Worm (Caenorhabditis elegans): ENCODE data around the gene srw-31.
"Not testable (repeated sequence)": the region's sequence is repeated elsewhere in the genome, so short reads cannot be mapped to it uniquely, and the experiment has no call there.

The srw-31 gene

ce11 chrV:17506289-17506688 lies at the start of gene srw-31:
srw-31 (plus strand) TSS chrV:17506589.
- TF ChIP-seq nhr-28 (tag; optimal IDR thresholded peaks at IDR 0.05) (no peak), ztf-11 (tag; optimal IDR thresholded peaks at IDR 0.05) (no peak), unc-120 (tag; optimal IDR thresholded peaks at IDR 0.05; ENCODE audit: poor library complexity, severe bottlenecking) (no peak), ceh-39 (tag; optimal IDR thresholded peaks at IDR 0.05) (no peak), unc-62 (GFP tag; optimal IDR thresholded peaks at IDR 0.05) (no peak), mep-1 (tag; optimal IDR thresholded peaks at IDR 0.05) (no peak), drap-1 (GFP tag; optimal IDR thresholded peaks at IDR 0.05) (no peak), ham-2 (GFP tag; optimal IDR thresholded peaks at IDR 0.05) (no peak)

- TF ChIP-seq blmp-1 (tag; optimal IDR thresholded peaks at IDR 0.05) (no peak), M03D4.4 (tag; optimal IDR thresholded peaks at IDR 0.05) (no peak), ceh-43 (GFP tag; optimal IDR thresholded peaks at IDR 0.05) (no peak), unc-62 (GFP tag; optimal IDR thresholded peaks at IDR 0.05) (no peak)
These were observed 48.3 kb upstream of the srw-31 start, which contains the start of gene str-200 for ce11 chrV:17458069-17458468. str-200 (minus strand) TSS chrV:17458169.

- TF ChIP-seq bed-3 (GFP tag; optimal IDR thresholded peaks at IDR 0.05) (no peak), unc-120 (tag; optimal IDR thresholded peaks at IDR 0.05; ENCODE audit: poor library complexity, severe bottlenecking) (no peak), flh-1 (GFP tag; optimal IDR thresholded peaks at IDR 0.05) (no peak), ceh-39 (tag; optimal IDR thresholded peaks at IDR 0.05) (no peak), ztf-11 (tag; optimal IDR thresholded peaks at IDR 0.05) (no peak), nhr-28 (tag; optimal IDR thresholded peaks at IDR 0.05) (no peak), unc-39 (tag; optimal IDR thresholded peaks at IDR 0.05) (no peak), ceh-43 (GFP tag; optimal IDR thresholded peaks at IDR 0.05) (no peak)
These were observed 46.3 kb upstream of the srw-31 start, which contains the start of gene srz-48 for ce11 chrV:17460061-17460460. srz-48 (minus strand) TSS chrV:17460161.

- not testable (repeated sequence) for TF ChIP-seq ces-1 (GFP tag; optimal IDR thresholded peaks at IDR 0.05); ceh-39 (tag; optimal IDR thresholded peaks at IDR 0.05); ceh-43 (GFP tag; optimal IDR thresholded peaks at IDR 0.05)
These were observed 42.1 kb upstream of the srw-31 start, which contains the start of gene F20E11.7 for ce11 chrV:17464278-17464677. F20E11.7 (plus strand) TSS chrV:17464578.

DNA sequence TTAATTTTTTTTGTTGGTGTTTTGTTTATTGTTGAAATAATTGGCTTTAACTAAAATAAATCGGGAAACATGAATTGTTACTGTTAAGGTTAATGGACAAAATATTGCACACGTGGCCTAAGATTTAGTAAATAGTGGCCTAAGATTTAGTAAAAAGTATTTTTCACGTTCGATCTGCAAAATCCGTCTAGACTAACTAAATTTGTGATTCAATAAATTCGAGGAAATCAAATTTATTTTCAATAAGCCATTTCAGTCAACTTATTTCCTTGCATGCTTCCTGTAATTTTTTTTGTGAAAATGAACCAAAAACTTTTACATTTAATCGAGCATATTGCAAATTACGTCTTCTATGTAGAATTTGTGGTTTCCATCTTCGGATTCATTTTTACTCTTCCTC lies 39.6 kb upstream of the srw-31 start, which contains the start of gene srw-72:
Gene srw-72, plus strand, starts transcription at position 301 of the 400 bp plus-strand sequence.
- TF ChIP-seq unc-62 (GFP tag; optimal IDR thresholded peaks at IDR 0.05): no peak
- no peak for TF ChIP-seq tbx-8 (GFP tag; optimal IDR thresholded peaks at IDR 0.05)
- no peak for TF ChIP-seq sptf-1 (tag; optimal IDR thresholded peaks at IDR 0.05)
- TF ChIP-seq cnd-1 (tag; optimal IDR thresholded peaks at IDR 0.05): no peak
- no peak for TF ChIP-seq bed-3 (GFP tag; optimal IDR thresholded peaks at IDR 0.05)
- no peak for TF ChIP-seq zip-8 (tag; optimal IDR thresholded peaks at IDR 0.05)
- TF ChIP-seq sem-2 (GFP tag; optimal IDR thresholded peaks at IDR 0.05): no peak
- TF ChIP-seq unc-120 (tag; optimal IDR thresholded peaks at IDR 0.05; ENCODE audit: poor library complexity, severe bottlenecking): no peak
- no peak for TF ChIP-seq blmp-1 (tag; optimal IDR thresholded peaks at IDR 0.05)
- no peak for TF ChIP-seq ceh-83 (GFP tag; optimal IDR thresholded peaks at IDR 0.05)
- no peak for TF ChIP-seq nhr-2 (tag; optimal IDR thresholded peaks at IDR 0.05)
- TF ChIP-seq nhr-12 (tag; optimal IDR thresholded peaks at IDR 0.05): no peak
- no peak for TF ChIP-seq hlh-1 (tag; optimal IDR thresholded peaks at IDR 0.05)
- TF ChIP-seq mab-5 (tag; optimal IDR thresholded peaks at IDR 0.05): no peak
- no peak for TF ChIP-seq ces-1 (GFP tag; optimal IDR thresholded peaks at IDR 0.05)
- no peak for TF ChIP-seq lsy-2 (tag; optimal IDR thresholded peaks at IDR 0.05)
- no peak for TF ChIP-seq nhr-237 (tag; optimal IDR thresholded peaks at IDR 0.05)

DNA sequence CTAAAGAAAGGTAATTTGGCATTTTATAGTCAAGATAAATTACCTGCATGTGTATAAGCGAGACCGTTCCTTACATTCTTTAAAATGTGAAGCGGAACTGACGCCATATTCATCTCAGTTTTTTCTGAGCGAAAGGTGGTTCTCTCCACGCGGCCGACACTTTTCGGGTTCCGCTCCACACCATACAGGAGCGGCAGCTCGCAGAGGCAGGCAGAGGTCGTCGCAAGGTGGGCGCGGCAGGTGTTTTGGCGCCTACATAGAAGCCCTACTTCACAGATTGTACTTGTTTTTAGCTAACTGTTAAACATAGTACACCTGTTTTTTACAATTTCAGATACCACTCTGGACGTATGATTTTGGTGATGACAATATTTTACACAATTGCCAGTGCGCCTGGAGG lies 38.5 kb upstream of the srw-31 start:
- TF ChIP-seq M03D4.4 (tag; optimal IDR thresholded peaks at IDR 0.05): no peak
- no peak for TF ChIP-seq cnd-1 (tag; optimal IDR thresholded peaks at IDR 0.05)
- no peak for TF ChIP-seq ztf-11 (tag; optimal IDR thresholded peaks at IDR 0.05)
- no peak for TF ChIP-seq unc-120 (tag; optimal IDR thresholded peaks at IDR 0.05; ENCODE audit: poor library complexity, severe bottlenecking)
- TF ChIP-seq tbx-8 (GFP tag; optimal IDR thresholded peaks at IDR 0.05): no peak
- TF ChIP-seq pha-4 (tag; optimal IDR thresholded peaks at IDR 0.05): no peak
- no peak for TF ChIP-seq mab-5 (tag; optimal IDR thresholded peaks at IDR 0.05)
- TF ChIP-seq elt-1 (tag; optimal IDR thresholded peaks at IDR 0.05; ENCODE audit: borderline replicate concordance, insufficient read depth): no peak
- no peak for TF ChIP-seq nhr-76 (tag; optimal IDR thresholded peaks at IDR 0.05)
- TF ChIP-seq nhr-237 (tag; optimal IDR thresholded peaks at IDR 0.05): no peak
- TF ChIP-seq bed-3 (GFP tag; optimal IDR thresholded peaks at IDR 0.05): no peak
- TF ChIP-seq unc-62 (GFP tag; optimal IDR thresholded peaks at IDR 0.05): no peak

All from whole organism, mixed stage, embryonic.